Worm (Caenorhabditis elegans) whole organism, midembryonic: ENCODE data around the gene ptr-1.
A peak's percentile ranks its signal among the peaks of the same experiment; 100 is the strongest.

Experiments used
- T22C8.4 ChIP-seq: fragments of 200-800 bp; sonication (Bioruptor generic); IDR thresholded peaks from 2 replicates; pipeline ENCODE4 v1.3.6; 2022; ENCODE audit warnings: missing genetic modification characterization, missing compliant biosample characterization
- cog-1 ChIP-seq: sonication (generic microtip); optimal IDR thresholded peaks from 2 replicates; lab custom pipeline; 2016; ENCODE audit warnings: missing genetic modification characterization, missing compliant biosample characterization
- flt-1 ChIP-seq: fragments of 200-800 bp; sonication (Bioruptor generic); IDR thresholded peaks from 2 replicates; pipeline ENCODE4 v1.3.6; 2022; ENCODE audit warnings: missing genetic modification characterization, missing compliant biosample characterization
- klf-2 ChIP-seq: fragments of 200-800 bp; sonication (Bioruptor generic); conservative IDR thresholded peaks from 2 replicates; pipeline ENCODE4 v1.3.6; 2022; ENCODE audit warnings: missing genetic modification reagents, missing genetic modification characterization, missing compliant biosample characterization
- med-1 ChIP-seq: sonication (generic microtip); optimal IDR thresholded peaks from 2 replicates; lab custom pipeline; 2017; ENCODE audit warnings: missing genetic modification characterization, mild to moderate bottlenecking, missing compliant biosample characterization, antibody characterized with exemption, missing genetic modification reagents; ENCODE audit not compliant: insufficient read depth
- ref-1 ChIP-seq: fragments of 200-800 bp; sonication (Bioruptor generic); conservative IDR thresholded peaks from 2 replicates; pipeline ENCODE4 v1.3.6; 2022; ENCODE audit warnings: missing genetic modification reagents, missing genetic modification characterization, missing compliant biosample characterization
- tab-1 ChIP-seq: fragments of 200-800 bp; sonication (Bioruptor generic); IDR thresholded peaks from 2 replicates; pipeline ENCODE4 v1.3.6; 2022; ENCODE audit warnings: missing genetic modification characterization, missing compliant biosample characterization
- ztf-23 ChIP-seq: fragments of 200-800 bp; sonication (Bioruptor generic); IDR thresholded peaks from 2 replicates; pipeline ENCODE4 v1.3.6; 2022; ENCODE audit warnings: missing genetic modification reagents, missing genetic modification characterization, missing compliant biosample characterization
- ztf-29 ChIP-seq: fragments of 200-800 bp; sonication (Bioruptor generic); IDR thresholded peaks from 2 replicates; pipeline ENCODE4 v1.3.6; 2022; ENCODE audit warnings: missing genetic modification reagents, missing genetic modification characterization, missing compliant biosample characterization

ptr-1 gene

DNA sequence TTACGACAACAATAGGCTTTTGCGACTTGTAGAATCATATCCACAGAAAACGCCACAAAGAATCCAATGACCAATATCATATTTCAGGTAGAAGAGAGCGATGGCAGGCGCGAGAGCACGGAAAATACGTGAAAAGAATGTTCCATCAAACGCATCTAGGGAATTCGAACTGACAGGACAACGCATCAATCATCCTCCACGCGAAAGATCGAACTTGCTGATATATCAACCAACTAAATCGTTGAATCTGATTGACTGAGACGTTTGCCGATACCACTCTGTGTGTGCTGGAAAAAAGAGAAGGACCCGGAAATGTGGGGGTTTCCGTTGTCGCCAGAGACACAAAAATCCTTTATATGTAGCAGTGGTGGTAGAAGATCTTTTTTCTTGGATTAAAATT is 36.7 kb upstream of the ptr-1 start:
- TF ChIP-seq klf-2 (GFP tag; lab: Robert Waterston, UW) (no peak), T22C8.4 (GFP tag; lab: Robert Waterston, UW) (no peak), med-1 (GFP tag; lab: Kevin White, UChicago) (no peak), tab-1 (no peak), cog-1 (tag; lab: Kevin White, UChicago) (no peak), ref-1 (no peak), ztf-29 (GFP tag; lab: Robert Waterston, UW) (no peak), flt-1 (GFP tag; lab: Robert Waterston, UW) (no peak)

DNA sequence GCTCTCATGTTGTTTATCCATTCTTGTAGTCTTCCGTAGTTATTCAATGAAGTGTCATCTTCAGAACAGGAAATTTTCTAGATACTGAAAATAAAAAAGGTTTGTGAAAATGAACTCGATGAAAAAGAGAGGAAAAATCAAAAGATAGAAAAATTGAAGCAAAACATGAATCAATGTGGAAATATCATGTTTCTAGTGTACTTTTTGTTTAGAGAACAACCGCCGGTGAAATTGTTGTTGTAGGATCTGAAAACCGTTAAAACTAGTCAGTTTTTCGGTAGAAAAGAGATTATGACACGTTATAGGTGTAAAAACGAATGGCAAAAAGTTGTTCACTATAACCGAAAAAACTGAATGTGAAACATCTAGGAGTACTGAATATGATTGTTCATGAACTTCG is 35.6 kb upstream of the ptr-1 start, which contains the start of gene pacs-1:
Gene pacs-1, minus strand, starts transcription at position 101 of the 400 bp plus-strand sequence.
- TF ChIP-seq flt-1 (GFP tag; lab: Robert Waterston, UW) (no peak), ztf-23 (no peak), med-1 (GFP tag; lab: Kevin White, UChicago) (no peak), ref-1 (no peak), cog-1 (tag; lab: Kevin White, UChicago) (no peak), T22C8.4 (GFP tag; lab: Robert Waterston, UW) (no peak), ztf-29 (GFP tag; lab: Robert Waterston, UW) (no peak), klf-2 (GFP tag; lab: Robert Waterston, UW) (no peak), tab-1 (no peak)

DNA sequence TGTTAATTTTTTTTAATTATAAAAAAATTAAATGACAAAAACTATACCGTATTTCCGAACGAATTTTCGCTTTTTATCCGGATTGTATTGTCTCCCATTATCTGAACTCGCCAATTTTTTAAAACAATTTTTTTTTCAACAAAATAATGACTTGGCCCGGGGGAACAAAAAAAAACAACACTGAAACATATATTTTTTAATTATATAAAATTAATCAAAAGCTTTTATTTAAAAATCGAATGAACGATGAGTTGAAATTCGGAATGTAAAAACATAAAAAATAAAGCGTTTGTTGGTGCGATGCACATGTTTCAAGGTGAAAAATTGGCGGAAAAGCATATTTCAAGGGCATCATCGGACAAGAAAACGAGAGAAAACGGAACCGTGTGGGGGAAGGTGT is 32.0 kb upstream of the ptr-1 start, which contains the start of gene mdt-27:
Gene mdt-27, minus strand, starts transcription at position 101 of the 400 bp plus-strand sequence.
- TF ChIP-seq T22C8.4 (GFP tag; lab: Robert Waterston, UW): no peak
- no peak for TF ChIP-seq cog-1 (tag; lab: Kevin White, UChicago)
- no peak for TF ChIP-seq klf-2 (GFP tag; lab: Robert Waterston, UW)
- no peak for TF ChIP-seq ref-1
- no peak for TF ChIP-seq ztf-29 (GFP tag; lab: Robert Waterston, UW)
- no peak for TF ChIP-seq med-1 (GFP tag; lab: Kevin White, UChicago)

DNA sequence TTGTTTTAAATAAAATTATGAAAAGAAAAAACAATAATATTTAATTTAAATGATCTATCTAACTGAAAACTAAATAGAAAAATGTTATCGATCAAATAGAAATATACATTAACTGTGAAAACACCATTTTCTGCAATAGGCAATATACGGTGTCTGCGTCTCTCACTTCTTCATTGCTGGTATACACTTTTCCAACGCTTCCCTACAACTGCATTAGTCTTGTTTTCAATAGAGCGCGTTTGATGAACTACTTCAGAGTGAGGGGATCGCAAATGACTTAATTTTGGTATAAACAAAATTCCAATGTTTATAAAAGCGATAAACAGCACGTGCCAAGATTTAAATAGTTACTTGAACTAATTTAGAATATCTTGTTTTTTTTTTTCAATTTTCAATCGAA is 31.0 kb upstream of the ptr-1 start:
- TF ChIP-seq ref-1 (no peak), cog-1 (tag; lab: Kevin White, UChicago) (peak; percentile 58), ztf-23 (no peak)

- TF ChIP-seq flt-1 (GFP tag; lab: Robert Waterston, UW) (no peak), ztf-29 (GFP tag; lab: Robert Waterston, UW) (no peak), klf-2 (GFP tag; lab: Robert Waterston, UW) (no peak), T22C8.4 (GFP tag; lab: Robert Waterston, UW) (no peak), ztf-23 (no peak)
These were observed 27.4 kb upstream of the ptr-1 start for ce11 chrV:9208878-9209277.

DNA sequence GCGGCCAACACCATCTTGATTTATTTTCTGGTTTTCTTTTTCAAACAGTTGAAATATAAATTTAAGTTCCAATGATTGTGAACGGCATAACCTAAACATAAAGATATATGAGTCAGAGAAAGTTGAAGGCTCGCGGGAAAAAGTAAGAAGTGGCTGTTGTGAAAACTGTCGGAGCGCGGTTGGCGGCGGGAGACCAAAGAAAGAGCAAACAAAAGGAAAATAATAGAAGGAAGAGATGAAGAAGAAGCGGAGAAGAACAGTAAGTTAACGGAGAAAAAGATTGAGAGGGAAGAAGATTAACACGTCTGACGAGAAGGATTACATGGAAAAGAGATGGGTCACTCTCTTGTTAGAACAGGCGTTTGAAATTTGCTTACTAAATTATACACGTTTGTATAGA is 25.9 kb upstream of the ptr-1 start, which contains the start of gene inx-10:
Gene inx-10, minus strand, starts transcription at position 101 of the 400 bp plus-strand sequence.
- TF ChIP-seq T22C8.4 (GFP tag; lab: Robert Waterston, UW): no peak

ce11 chrV:9202710-9203109 is 21.2 kb upstream of the ptr-1 start, which contains the start of gene asp-2:
Gene asp-2 (plus strand): TSS chrV:9203077.
- no peak for TF ChIP-seq ref-1
- TF ChIP-seq cog-1 (tag; lab: Kevin White, UChicago): no peak
- TF ChIP-seq ztf-23: no peak
- TF ChIP-seq T22C8.4 (GFP tag; lab: Robert Waterston, UW): no peak
- TF ChIP-seq tab-1: no peak
- no peak for TF ChIP-seq ztf-29 (GFP tag; lab: Robert Waterston, UW)
- no peak for TF ChIP-seq flt-1 (GFP tag; lab: Robert Waterston, UW)
- TF ChIP-seq klf-2 (GFP tag; lab: Robert Waterston, UW): no peak
- no peak for TF ChIP-seq med-1 (GFP tag; lab: Kevin White, UChicago)

DNA sequence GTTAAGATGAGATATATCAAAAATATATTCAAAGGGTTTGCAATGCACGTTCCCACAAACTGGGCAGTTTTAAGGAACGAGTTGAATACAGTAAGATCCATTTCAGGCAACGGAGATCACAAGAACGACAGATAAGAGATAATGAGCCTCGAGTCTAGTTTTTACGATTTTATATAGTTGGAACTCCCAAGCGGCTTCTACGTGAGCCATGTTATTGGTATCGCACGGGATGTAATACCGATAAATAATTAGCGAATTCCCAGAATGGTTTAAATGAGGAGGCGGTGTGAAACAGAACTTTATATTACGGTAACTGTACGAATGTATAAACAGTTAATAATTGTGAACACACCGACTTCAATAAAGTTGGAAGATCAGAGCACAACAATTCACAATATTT is 17.4 kb upstream of the ptr-1 start, which contains the start of gene str-177:
Gene str-177, minus strand, starts transcription at position 101 of the 400 bp plus-strand sequence.
- no peak for TF ChIP-seq ztf-23
- no peak for TF ChIP-seq T22C8.4 (GFP tag; lab: Robert Waterston, UW)
- TF ChIP-seq cog-1 (tag; lab: Kevin White, UChicago): no peak
- no peak for TF ChIP-seq ztf-29 (GFP tag; lab: Robert Waterston, UW)
- TF ChIP-seq tab-1: no peak
- no peak for TF ChIP-seq med-1 (GFP tag; lab: Kevin White, UChicago)
- no peak for TF ChIP-seq klf-2 (GFP tag; lab: Robert Waterston, UW)
- no peak for TF ChIP-seq ref-1
- TF ChIP-seq flt-1 (GFP tag; lab: Robert Waterston, UW): no peak

- TF ChIP-seq tab-1: no peak
- TF ChIP-seq ztf-29 (GFP tag; lab: Robert Waterston, UW): no peak
- no peak for TF ChIP-seq ref-1
- no peak for TF ChIP-seq flt-1 (GFP tag; lab: Robert Waterston, UW)
- TF ChIP-seq med-1 (GFP tag; lab: Kevin White, UChicago): no peak
These were observed 15.6 kb upstream of the ptr-1 start, which contains the start of gene C24B5.4 for ce11 chrV:9197121-9197520. Gene C24B5.4 (minus strand): TSS chrV:9197326.

- TF ChIP-seq flt-1 (GFP tag; lab: Robert Waterston, UW) (no peak), ztf-29 (GFP tag; lab: Robert Waterston, UW) (no peak), cog-1 (tag; lab: Kevin White, UChicago) (no peak), ref-1 (no peak), klf-2 (GFP tag; lab: Robert Waterston, UW) (no peak), ztf-23 (no peak), med-1 (GFP tag; lab: Kevin White, UChicago) (no peak), tab-1 (no peak), T22C8.4 (GFP tag; lab: Robert Waterston, UW) (no peak)
These were observed 12.5 kb upstream of the ptr-1 start for ce11 chrV:9194055-9194454.
